Worm (Caenorhabditis elegans): ENCODE measurements around the gene C33F10.1.
A peak's percentile ranks its signal among the peaks of the same experiment; 100 is the strongest.

C33F10.1 gene

ce11 chrII:4867476-4867875 is 32.7 kb downstream of the C33F10.1 start, which contains the start of gene col-17:
Gene col-17, minus strand, starts transcription at chrII:4867576.
- no peak for TF ChIP-seq skn-1 (tag; optimal IDR thresholded peaks at IDR 0.05)
- TF ChIP-seq gmeb-1 (tag; optimal IDR thresholded peaks at IDR 0.05) = no peak
- no peak for TF ChIP-seq C34F6.9 (tag; optimal IDR thresholded peaks at IDR 0.05)
- TF ChIP-seq nhr-11 (tag; optimal IDR thresholded peaks at IDR 0.05) = no peak
- TF ChIP-seq ztf-4 (tag; optimal IDR thresholded peaks at IDR 0.05) = no peak
- TF ChIP-seq R02D3.7 (tag; optimal IDR thresholded peaks at IDR 0.05) = no peak
- no peak for TF ChIP-seq mdl-1 (tag; optimal IDR thresholded peaks at IDR 0.05)
- no peak for TF ChIP-seq ZK546.5 (tag; optimal IDR thresholded peaks at IDR 0.05)
- no peak for TF ChIP-seq ceh-16 (tag; optimal IDR thresholded peaks at IDR 0.05)
- no peak for TF ChIP-seq lsy-2 (tag; optimal IDR thresholded peaks at IDR 0.05)
- TF ChIP-seq unc-39 (tag; optimal IDR thresholded peaks at IDR 0.05) = no peak
- TF ChIP-seq sma-3 (GFP tag; optimal IDR thresholded peaks at IDR 0.05) = no peak
- TF ChIP-seq unc-55 (GFP tag; optimal IDR thresholded peaks at IDR 0.05) = no peak
- TF ChIP-seq aly-2 (tag; optimal IDR thresholded peaks at IDR 0.05) = no peak
- no peak for TF ChIP-seq nhr-21 (tag; optimal IDR thresholded peaks at IDR 0.05)
- TF ChIP-seq nhr-23 (tag; optimal IDR thresholded peaks at IDR 0.05) = no peak
- TF ChIP-seq nhr-129 (tag; optimal IDR thresholded peaks at IDR 0.05) = no peak
- TF ChIP-seq ceh-82 (tag; optimal IDR thresholded peaks at IDR 0.05) = no peak
- no peak for TF ChIP-seq lin-13 (GFP tag; optimal IDR thresholded peaks at IDR 0.05)

DNA sequence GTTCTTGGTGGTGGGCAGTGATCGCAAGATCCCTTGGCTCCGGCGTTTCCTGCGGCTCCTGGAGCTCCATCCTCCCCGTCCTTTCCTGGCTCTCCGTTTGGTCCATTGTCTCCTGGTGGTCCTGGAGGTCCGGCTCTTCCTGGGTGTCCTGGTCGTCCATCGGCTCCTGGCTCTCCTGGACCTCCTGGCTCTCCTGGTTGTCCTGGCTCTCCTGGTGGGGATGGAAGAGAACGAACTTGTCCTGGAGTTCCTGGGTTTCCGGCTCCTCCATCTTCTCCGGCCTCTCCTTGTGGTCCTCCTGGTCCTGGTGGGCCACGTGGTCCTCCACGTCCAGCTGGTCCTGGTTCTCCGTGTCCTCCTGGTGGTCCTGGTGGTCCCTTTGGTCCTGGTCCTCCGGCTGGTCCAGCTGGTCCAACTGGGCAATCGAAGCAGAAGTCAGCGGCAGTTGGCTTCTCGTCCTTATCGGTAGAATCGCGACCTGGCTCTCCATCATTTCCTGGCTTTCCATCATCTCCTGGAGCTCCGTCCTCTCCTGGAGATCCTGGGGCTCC is 35.0 kb downstream of the C33F10.1 start:
- no peak for TF ChIP-seq nhr-129 (tag; optimal IDR thresholded peaks at IDR 0.05)

DNA sequence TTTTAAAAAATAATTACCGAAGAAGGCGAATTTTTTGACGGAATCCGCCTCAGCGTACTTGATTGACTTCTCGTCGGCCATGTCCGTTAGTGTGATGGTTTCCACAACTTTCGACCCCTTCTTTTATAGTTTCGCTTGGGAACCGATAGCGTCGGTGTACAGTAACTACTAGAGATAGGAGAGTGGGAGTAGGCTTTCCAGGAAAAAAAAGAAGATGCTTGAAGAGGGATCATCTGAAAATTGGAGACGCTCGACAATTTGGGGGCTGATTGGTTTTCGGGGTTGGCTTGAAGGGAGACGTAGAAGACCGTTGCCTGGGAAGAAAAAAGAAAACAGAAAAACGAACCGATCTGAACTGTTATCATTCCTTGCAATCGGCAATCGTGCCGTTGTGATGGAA is 35.9 kb downstream of the C33F10.1 start, which contains the start of gene col-20:
TSS of gene col-20 (minus strand) at position 101 of the 400 bp plus-strand sequence.
- TF ChIP-seq sma-3 (GFP tag; optimal IDR thresholded peaks at IDR 0.05) (no peak), ztf-11 (tag; optimal IDR thresholded peaks at IDR 0.05) (no peak), zag-1 (tag; optimal IDR thresholded peaks at IDR 0.05) (no peak), snpc-4 (tag; optimal IDR thresholded peaks at IDR 0.05) (no peak), unc-39 (tag; optimal IDR thresholded peaks at IDR 0.05) (no peak), unc-62 (GFP tag; optimal IDR thresholded peaks at IDR 0.05) (no peak), fos-1 (tag; optimal IDR thresholded peaks at IDR 0.05) (no peak), mab-5 (tag; optimal IDR thresholded peaks at IDR 0.05) (no peak), nhr-11 (tag; optimal IDR thresholded peaks at IDR 0.05) (no peak), nhr-129 (tag; optimal IDR thresholded peaks at IDR 0.05) (no peak), dmd-4 (tag; optimal IDR thresholded peaks at IDR 0.05) (no peak)

DNA sequence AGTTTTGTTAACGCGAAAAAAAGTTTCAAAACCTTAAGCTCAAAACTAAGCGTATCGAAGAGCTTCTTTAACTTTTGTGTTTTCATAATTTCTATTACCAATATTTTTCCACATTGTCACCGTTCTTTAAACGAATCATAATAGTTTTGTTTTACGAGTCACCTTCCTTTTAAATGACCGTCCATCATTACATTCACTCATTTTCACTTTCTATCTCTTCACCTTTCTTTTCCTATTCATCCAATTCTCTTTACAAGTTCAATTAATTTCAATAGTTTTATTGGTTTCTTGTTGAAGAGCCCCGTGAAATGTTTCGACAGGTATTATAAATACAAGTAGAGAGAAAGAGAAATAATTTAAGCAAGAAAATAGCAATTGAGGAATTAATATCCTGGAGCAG is 37.0 kb downstream of the C33F10.1 start:
- TF ChIP-seq mbf-1 (tag; optimal IDR thresholded peaks at IDR 0.05) (no peak), ceh-82 (tag; optimal IDR thresholded peaks at IDR 0.05) (no peak), ztf-1 (GFP tag; conservative IDR thresholded peaks at IDR 0.05) (no peak), ZK546.5 (tag; optimal IDR thresholded peaks at IDR 0.05) (no peak), nhr-77 (tag; optimal IDR thresholded peaks at IDR 0.05) (no peak), sma-9 (GFP tag; optimal IDR thresholded peaks at IDR 0.05) (no peak), sma-9 (tag; optimal IDR thresholded peaks at IDR 0.05) (no peak), blmp-1 (tag; optimal IDR thresholded peaks at IDR 0.05; ENCODE audit: insufficient read depth) (peak; percentile 53)

ce11 chrII:4873029-4873428 is 38.2 kb downstream of the C33F10.1 start, which contains the start of gene col-73:
Gene col-73, minus strand, starts transcription at chrII:4873129.
- TF ChIP-seq lin-11 (tag; optimal IDR thresholded peaks at IDR 0.05) = no peak
- TF ChIP-seq lsy-2 (tag; optimal IDR thresholded peaks at IDR 0.05) = no peak
- TF ChIP-seq lin-13 (GFP tag; optimal IDR thresholded peaks at IDR 0.05) = no peak
- no peak for TF ChIP-seq ztf-4 (tag; optimal IDR thresholded peaks at IDR 0.05)
- TF ChIP-seq ama-1 (optimal IDR thresholded peaks at IDR 0.05) = no peak
- TF ChIP-seq nhr-77 (tag; optimal IDR thresholded peaks at IDR 0.05) = no peak
- no peak for TF ChIP-seq peb-1 (tag; optimal IDR thresholded peaks at IDR 0.05)
- no peak for TF ChIP-seq F13H6.1 (tag; optimal IDR thresholded peaks at IDR 0.05)
- TF ChIP-seq C34F6.9 (tag; optimal IDR thresholded peaks at IDR 0.05) = no peak
- no peak for TF ChIP-seq mbf-1 (tag; optimal IDR thresholded peaks at IDR 0.05)
- no peak for TF ChIP-seq dmd-4 (tag; optimal IDR thresholded peaks at IDR 0.05)
- no peak for TF ChIP-seq nhr-21 (tag; optimal IDR thresholded peaks at IDR 0.05)
- TF ChIP-seq unc-62 (GFP tag; optimal IDR thresholded peaks at IDR 0.05) = no peak
- no peak for TF ChIP-seq sma-9 (GFP tag; optimal IDR thresholded peaks at IDR 0.05)
- no peak for TF ChIP-seq sma-9 (tag; optimal IDR thresholded peaks at IDR 0.05)
- TF ChIP-seq sem-4 (tag; optimal IDR thresholded peaks at IDR 0.05) = no peak
- TF ChIP-seq fos-1 (tag; optimal IDR thresholded peaks at IDR 0.05) = no peak
